Worm (Caenorhabditis elegans) whole organism, L4 larva: ENCODE results near the gene nspg-9.

ENCODE experiments used
- F10B5.3 ChIP-seq: sonication (generic microtip); optimal IDR thresholded peaks from 2 replicates; lab custom pipeline; 2016; ENCODE audit warnings: mild to moderate bottlenecking, missing genetic modification characterization, missing compliant biosample characterization
- R02D3.7 ChIP-seq: fragments of 150-350 bp; sonication (generic microtip); optimal IDR thresholded peaks from 3 replicates; lab custom pipeline; 2014; ENCODE audit warnings: missing biosample characterization, missing genetic modification characterization
- aha-1 ChIP-seq: fragments of 150-350 bp; peaks from one replicate; lab custom pipeline; 2014; ENCODE audit warnings: missing biosample characterization, missing genetic modification characterization
- ceh-20 ChIP-seq: fragments of 200-800 bp; sonication (Bioruptor generic); IDR thresholded peaks from 2 replicates; pipeline ENCODE4 v1.3.6; 2022; ENCODE audit warnings: missing genetic modification reagents, missing genetic modification characterization, missing compliant biosample characterization
- ces-1 ChIP-seq: fragments of 150-350 bp; sonication (generic microtip); optimal IDR thresholded peaks from 4 replicates; lab custom pipeline; 2014; ENCODE audit warnings: missing biosample characterization, missing genetic modification reagents, missing genetic modification characterization
- daf-16 ChIP-seq, 3 experiments: sonication (generic microtip); optimal IDR thresholded peaks; 2 replicates each; lab custom pipeline; 2016 to 2017; ENCODE audit warnings: missing genetic modification characterization in 3 of 3, missing genetic modification reagents in 3 of 3, mild to moderate bottlenecking in 2 of 3, missing compliant biosample characterization in 2 of 3, missing biosample characterization in 1 of 3, moderate library complexity in 1 of 3
- dmd-9 ChIP-seq: fragments of 200-800 bp; sonication (Bioruptor generic); IDR thresholded peaks from 2 replicates; pipeline ENCODE4 v1.3.6; 2022; ENCODE audit warnings: missing genetic modification reagents, missing genetic modification characterization, missing compliant biosample characterization
- duxl-1 ChIP-seq: sonication (generic microtip); optimal IDR thresholded peaks from 2 replicates; lab custom pipeline; 2016; ENCODE audit warnings: mild to moderate bottlenecking, missing genetic modification characterization, moderate library complexity, missing compliant biosample characterization; ENCODE audit not compliant: poor library complexity
- egl-27 ChIP-seq: sonication (generic microtip); optimal IDR thresholded peaks from 3 replicates; lab custom pipeline; 2017; ENCODE audit warnings: missing biosample characterization, missing genetic modification reagents, missing genetic modification characterization
- hif-1 ChIP-seq, 2 experiments: sonication (generic microtip); optimal IDR thresholded peaks; 2 replicates each; lab custom pipeline; 2016 to 2017; ENCODE audit warnings: missing compliant biosample characterization in 2 of 2, missing genetic modification characterization in 2 of 2, missing genetic modification reagents in 2 of 2, missing genotype in 2 of 2, mild to moderate bottlenecking in 1 of 2
- hlh-30 ChIP-seq: sonication (generic microtip); optimal IDR thresholded peaks from 2 replicates; lab custom pipeline; 2017; ENCODE audit warnings: antibody characterized with exemption, mild to moderate bottlenecking, missing genetic modification characterization, missing compliant biosample characterization; ENCODE audit not compliant: insufficient read depth
- mes-2 ChIP-seq: sonication (generic microtip); optimal IDR thresholded peaks from 2 replicates; lab custom pipeline; 2016; ENCODE audit warnings: missing genotype, mild to moderate bottlenecking, missing genetic modification characterization, missing compliant biosample characterization; ENCODE audit not compliant: poor library complexity, severe bottlenecking
- mxl-2 ChIP-seq: fragments of 200-800 bp; sonication (Bioruptor generic); conservative IDR thresholded peaks from 2 replicates; pipeline ENCODE4 v1.3.6; 2022; ENCODE audit warnings: missing genetic modification reagents, missing genetic modification characterization, missing compliant biosample characterization
- nhr-11 ChIP-seq: fragments of 150-350 bp; optimal IDR thresholded peaks from 2 replicates; lab custom pipeline; 2014; ENCODE audit warnings: missing biosample characterization, missing genetic modification characterization
- nhr-28 ChIP-seq: fragments of 150-350 bp; optimal IDR thresholded peaks from 2 replicates; lab custom pipeline; 2014; ENCODE audit warnings: missing biosample characterization, missing genetic modification characterization
- nhr-6 ChIP-seq: fragments of 150-350 bp; optimal IDR thresholded peaks from 2 replicates; lab custom pipeline; 2014; ENCODE audit warnings: missing biosample characterization, missing genetic modification characterization
- nhr-76 ChIP-seq: fragments of 150-350 bp; optimal IDR thresholded peaks from 2 replicates; lab custom pipeline; 2014; ENCODE audit warnings: missing biosample characterization, missing genetic modification characterization
- pqm-1 ChIP-seq: sonication (generic microtip); optimal IDR thresholded peaks from 2 replicates; lab custom pipeline; 2017; ENCODE audit warnings: missing biosample characterization, missing genetic modification characterization
- rbr-2 ChIP-seq: sonication (generic microtip); optimal IDR thresholded peaks from 2 replicates; lab custom pipeline; 2016; ENCODE audit warnings: missing genotype, missing genetic modification characterization, missing compliant biosample characterization
- sdz-12 ChIP-seq: fragments of 200-800 bp; sonication (Bioruptor generic); optimal IDR thresholded peaks from 2 replicates; lab custom pipeline; 2018; ENCODE audit warnings: mild to moderate bottlenecking, missing genetic modification characterization, missing compliant biosample characterization
- set-16 ChIP-seq: fragments of 200-800 bp; sonication (Bioruptor generic); IDR thresholded peaks from 2 replicates; pipeline ENCODE4 v1.3.6; 2022; ENCODE audit warnings: missing genetic modification reagents, missing genetic modification characterization, missing compliant biosample characterization
- skn-1 ChIP-seq: fragments of 150-350 bp; optimal IDR thresholded peaks from 2 replicates; lab custom pipeline; 2014; ENCODE audit warnings: missing biosample characterization, missing genetic modification characterization
- snpc-1.2 ChIP-seq: fragments of 200-800 bp; sonication (Bioruptor generic); IDR thresholded peaks from 2 replicates; pipeline ENCODE4 v1.3.6; 2022; ENCODE audit warnings: missing genetic modification reagents, missing genetic modification characterization, missing compliant biosample characterization
- snpc-4 ChIP-seq: fragments of 150-350 bp; optimal IDR thresholded peaks from 2 replicates; lab custom pipeline; 2014; ENCODE audit warnings: missing biosample characterization, missing genetic modification characterization
- spr-3 ChIP-seq: fragments of 200-800 bp; sonication (Bioruptor generic); optimal IDR thresholded peaks from 2 replicates; lab custom pipeline; 2018; ENCODE audit warnings: mild to moderate bottlenecking, missing genetic modification characterization, missing compliant biosample characterization
- tra-1 ChIP-seq: fragments of 200-800 bp; sonication (Bioruptor generic); IDR thresholded peaks from 2 replicates; pipeline ENCODE4 v1.3.6; 2022; ENCODE audit warnings: missing genetic modification reagents, missing genetic modification characterization, missing compliant biosample characterization
- unc-130 ChIP-seq: sonication (generic microtip); optimal IDR thresholded peaks from 2 replicates; lab custom pipeline; 2016; ENCODE audit warnings: missing genetic modification reagents, missing genetic modification characterization, missing compliant biosample characterization
- unc-62 ChIP-seq, 3 experiments: fragments of 150-350 bp in 1 of 3; sonication (generic microtip); optimal IDR thresholded peaks in 2 of 3; peaks in 1 of 3; 1 replicate in 1 of 3; 2 replicates in 2 of 3; lab custom pipeline; 2014 to 2017; ENCODE audit warnings: missing biosample characterization in 3 of 3, missing genetic modification characterization in 3 of 3, missing genetic modification reagents in 3 of 3, missing genotype in 1 of 3
- zag-1 ChIP-seq: fragments of 150-350 bp; optimal IDR thresholded peaks from 2 replicates; lab custom pipeline; 2014; ENCODE audit warnings: missing biosample characterization, missing genetic modification characterization
- zfp-3 ChIP-seq: fragments of 200-800 bp; sonication (Bioruptor generic); conservative IDR thresholded peaks from 2 replicates; pipeline ENCODE4 v1.3.6; 2022; ENCODE audit warnings: missing genetic modification reagents, missing genetic modification characterization, missing compliant biosample characterization

The nspg-9 gene

DNA sequence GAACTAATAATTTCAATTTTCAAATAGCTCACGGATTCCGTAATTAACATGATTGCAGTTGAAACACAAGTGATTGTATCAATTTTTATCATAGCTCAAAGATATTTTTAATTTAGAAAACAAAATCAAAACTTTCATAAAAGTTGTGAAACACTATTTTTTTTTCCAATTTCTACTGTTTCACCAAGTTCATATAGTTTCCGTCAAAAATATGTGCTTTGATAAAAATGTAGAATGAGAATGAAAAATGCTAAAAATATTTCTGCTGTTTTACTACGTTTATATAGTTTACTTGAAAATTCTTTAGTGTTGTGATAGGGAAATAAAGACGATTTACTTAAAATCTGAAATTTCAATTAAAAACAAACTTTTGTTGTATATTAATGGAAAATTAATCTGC, 38.8 kb downstream of the nspg-9 start:
- no peak for TF ChIP-seq R02D3.7 (tag; lab: Kevin White, UChicago)
- TF ChIP-seq snpc-1.2 = peak; percentile 74
- TF ChIP-seq unc-62 (GFP tag; optimal IDR thresholded peaks at IDR 0.05 in 1 of 2; lab: Kevin White, UChicago) = peak in 1 of 2 experiments; percentile 49
- no peak for TF ChIP-seq unc-62 (tag; optimal IDR thresholded peaks at IDR 0.05; lab: Kevin White, UChicago)
- TF ChIP-seq mxl-2 (GFP tag; lab: Robert Waterston, UW) = no peak
- no peak for TF ChIP-seq egl-27
- TF ChIP-seq mes-2 (tag; lab: Kevin White, UChicago) = no peak
- TF ChIP-seq hif-1 (tag; optimal IDR thresholded peaks at IDR 0.05; lab: Kevin White, UChicago) = no peak
- TF ChIP-seq, all 104 proteins: peak for 2

- TF ChIP-seq set-16 (peak; percentile 61), F10B5.3 (peak; percentile 41), rbr-2 (peak; percentile 19), zfp-3 (GFP tag; lab: Robert Waterston, UW) (no peak)
- TF ChIP-seq, all 104 proteins: peak for 3
Observed at ce11 chrIV:14496494-14496893, 39.8 kb downstream of the nspg-9 start.

DNA sequence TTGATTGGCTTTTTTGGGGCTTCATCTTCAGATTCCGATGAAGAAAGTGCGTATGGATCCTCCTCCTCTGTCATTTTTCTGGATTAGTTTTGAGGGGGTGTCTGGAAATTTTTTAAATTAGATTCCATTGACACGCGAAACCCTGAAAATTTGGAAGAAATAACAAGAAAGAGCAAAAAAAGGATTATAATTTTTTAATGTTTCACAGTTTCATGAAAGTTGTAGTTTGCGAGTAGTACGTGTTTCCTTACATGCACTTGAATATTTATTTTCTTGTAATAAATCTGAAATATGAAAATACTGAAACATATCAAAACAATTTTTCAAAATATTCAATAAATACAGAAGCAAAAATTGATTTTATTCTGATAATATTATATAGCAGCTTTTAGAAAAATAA, 48.4 kb downstream of the nspg-9 start, which contains the start of gene tag-273:
tag-273 (minus strand) TSS at position 101 of the 400 bp plus-strand sequence.
- TF ChIP-seq hlh-30 (tag; lab: Kevin White, UChicago) (no peak), dmd-9 (GFP tag; lab: Robert Waterston, UW) (no peak), sdz-12 (GFP tag; lab: Kevin White, UChicago) (no peak), duxl-1 (no peak), tra-1 (GFP tag; lab: Robert Waterston, UW) (no peak), skn-1 (tag; lab: Kevin White, UChicago) (no peak), spr-3 (GFP tag; lab: Kevin White, UChicago) (no peak), nhr-28 (tag; lab: Kevin White, UChicago) (no peak), nhr-6 (tag; lab: Kevin White, UChicago) (no peak), ceh-20 (GFP tag; lab: Robert Waterston, UW) (no peak), nhr-76 (no peak), ces-1 (GFP tag; lab: Kevin White, UChicago) (no peak), nhr-11 (tag; lab: Kevin White, UChicago) (no peak), pqm-1 (tag; lab: Kevin White, UChicago) (no peak), snpc-4 (tag; lab: Kevin White, UChicago) (no peak), daf-16 (GFP tag; optimal IDR thresholded peaks at IDR 0.05; lab: Kevin White, UChicago) (no peak), daf-16 (tag; optimal IDR thresholded peaks at IDR 0.05; lab: Kevin White, UChicago) (no peak)

DNA sequence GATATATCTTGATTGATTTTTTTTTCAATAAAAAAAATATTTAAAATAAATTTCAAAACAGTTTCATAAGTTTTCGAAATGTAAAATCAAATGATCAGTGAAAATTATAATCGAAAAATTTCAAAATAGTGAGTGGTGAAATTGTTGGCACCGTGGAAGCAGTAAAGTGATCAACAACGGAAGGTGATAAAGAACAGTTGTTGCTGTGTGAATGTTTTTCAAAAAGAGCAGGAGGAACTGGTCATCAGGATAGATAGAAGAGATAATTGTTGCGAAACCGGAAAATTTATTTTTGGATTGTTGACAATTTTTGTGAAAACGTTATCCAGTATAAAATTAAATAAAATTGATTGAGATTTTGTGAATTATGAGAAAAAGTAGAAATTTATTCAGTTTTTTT, 49.3 kb downstream of the nspg-9 start:
- TF ChIP-seq zag-1 (tag; lab: Kevin White, UChicago) = no peak
- TF ChIP-seq daf-16 (GFP tag; optimal IDR thresholded peaks at IDR 0.05; lab: Kevin White, UChicago) = peak in 1 of 2 experiments; percentile 40
- no peak for TF ChIP-seq daf-16 (tag; optimal IDR thresholded peaks at IDR 0.05; lab: Kevin White, UChicago)
- TF ChIP-seq unc-130 (GFP tag; lab: Kevin White, UChicago) = no peak
- peak; percentile 55; the same call in 1 of the 2 replicates for TF ChIP-seq snpc-1.2
- no peak for TF ChIP-seq mes-2 (tag; lab: Kevin White, UChicago)

- TF ChIP-seq unc-62 (GFP tag; optimal IDR thresholded peaks at IDR 0.05 in 1 of 2; lab: Kevin White, UChicago) = peak in 1 of 2 experiments; percentile 90
- TF ChIP-seq unc-62 (tag; optimal IDR thresholded peaks at IDR 0.05; lab: Kevin White, UChicago) = no peak
- TF ChIP-seq nhr-6 (tag; lab: Kevin White, UChicago) = no peak
- peak; percentile 35 for TF ChIP-seq aha-1 (tag; lab: Kevin White, UChicago)
- no peak for TF ChIP-seq tra-1 (GFP tag; lab: Robert Waterston, UW)
Observed at ce11 chrIV:14506995-14507394, 50.3 kb downstream of the nspg-9 start.
